Fruit fly (Drosophila melanogaster) whole organism, embryonic: ENCODE data around the gene CG11699.
A peak's percentile ranks its signal among the peaks of the same experiment; 100 is the strongest.

Experiments
- Asciz ChIP-seq: fragments of 200-800 bp; sonication (Bioruptor generic); optimal IDR thresholded peaks from 2 replicates; lab custom pipeline; 2017; ENCODE audit warnings: missing biosample characterization, mild to moderate bottlenecking, missing genetic modification characterization, missing genetic modification reagents
- Bgb ChIP-seq: fragments of 200-800 bp; sonication (Bioruptor generic); IDR thresholded peaks from 2 replicates; pipeline ENCODE4 v1.3.6; 2022; ENCODE audit warnings: missing biosample characterization, missing genetic modification characterization; ENCODE audit not compliant: partially characterized antibody
- C15 ChIP-seq: fragments of 200-800 bp; sonication (Bioruptor generic); IDR thresholded peaks from 3 replicates; pipeline ENCODE4 v1.3.6; 2022; ENCODE audit warnings: missing biosample characterization, missing genetic modification characterization
- CG1024 ChIP-seq: fragments of 200-800 bp; sonication (Bioruptor generic); IDR thresholded peaks from 2 replicates; pipeline ENCODE4 v1.3.6; 2022; ENCODE audit warnings: missing biosample characterization, missing genetic modification characterization
- CG10366 ChIP-seq: fragments of 200-800 bp; sonication (Bioruptor generic); IDR thresholded peaks from 2 replicates; pipeline ENCODE4 v1.3.6; 2022; ENCODE audit warnings: missing biosample characterization, missing genetic modification characterization
- CG12236 ChIP-seq: fragments of 200-800 bp; sonication (Bioruptor generic); optimal IDR thresholded peaks from 2 replicates; lab custom pipeline; 2016; ENCODE audit warnings: missing biosample characterization, missing genetic modification characterization
- CG15073 ChIP-seq: fragments of 200-800 bp; sonication (Bioruptor generic); optimal IDR thresholded peaks from 2 replicates; lab custom pipeline; 2016; ENCODE audit warnings: missing biosample characterization, missing genetic modification characterization
- CG1602 ChIP-seq: fragments of 200-800 bp; sonication (Bioruptor generic); optimal IDR thresholded peaks from 3 replicates; lab custom pipeline; 2016; ENCODE audit warnings: missing biosample characterization, missing genetic modification characterization
- CG17802 ChIP-seq: fragments of 200-800 bp; sonication (Bioruptor generic); optimal IDR thresholded peaks from 2 replicates; lab custom pipeline; 2018; ENCODE audit warnings: missing biosample characterization, mild to moderate bottlenecking, missing genetic modification characterization, moderate library complexity
- CG2202 ChIP-seq: fragments of 200-800 bp; sonication (Bioruptor generic); optimal IDR thresholded peaks from 2 replicates; lab custom pipeline; 2018; ENCODE audit warnings: missing biosample characterization, mild to moderate bottlenecking, missing genetic modification characterization
- CG31388 ChIP-seq: fragments of 200-800 bp; sonication (Bioruptor generic); optimal IDR thresholded peaks from 2 replicates; lab custom pipeline; 2016; ENCODE audit warnings: missing biosample characterization, missing genetic modification characterization
- CG42726 ChIP-seq: fragments of 200-800 bp; sonication (Bioruptor generic); IDR thresholded peaks from 2 replicates; pipeline ENCODE4 v1.3.6; 2022; ENCODE audit warnings: missing biosample characterization, missing genetic modification characterization; ENCODE audit not compliant: partially characterized antibody
- CG5953 ChIP-seq: fragments of 200-800 bp; sonication (Bioruptor generic); IDR thresholded peaks from 2 replicates; pipeline ENCODE4 v1.3.6; 2022; ENCODE audit warnings: missing biosample characterization, missing genetic modification characterization
- CG6175 ChIP-seq: fragments of 200-800 bp; sonication (Bioruptor generic); IDR thresholded peaks from 3 replicates; pipeline ENCODE4 v1.3.6; 2022; ENCODE audit warnings: missing biosample characterization, missing genetic modification characterization
- CG7745 ChIP-seq: fragments of 200-800 bp; sonication (Bioruptor generic); optimal IDR thresholded peaks from 2 replicates; lab custom pipeline; 2018; ENCODE audit warnings: missing biosample characterization, mild to moderate bottlenecking, missing genetic modification characterization, moderate library complexity
- CG7963 ChIP-seq: fragments of 200-800 bp; sonication (Bioruptor generic); IDR thresholded peaks from 3 replicates; pipeline ENCODE4 v1.3.6; 2022; ENCODE audit warnings: missing biosample characterization, missing genetic modification characterization; ENCODE audit not compliant: partially characterized antibody
- Dp ChIP-seq: fragments of 200-800 bp; sonication (Bioruptor generic); optimal IDR thresholded peaks from 2 replicates; lab custom pipeline; 2018; ENCODE audit warnings: missing biosample characterization, mild to moderate bottlenecking, missing genetic modification characterization, moderate library complexity
- Elba2 ChIP-seq: fragments of 200-800 bp; sonication (Bioruptor generic); optimal IDR thresholded peaks from 3 replicates; lab custom pipeline; 2016; ENCODE audit warnings: missing biosample characterization, missing genetic modification characterization
- Fer1 ChIP-seq: fragments of 200-800 bp; sonication (Bioruptor generic); optimal IDR thresholded peaks from 2 replicates; lab custom pipeline; 2017; ENCODE audit warnings: missing biosample characterization, mild to moderate bottlenecking, missing genetic modification characterization
- Fer3 ChIP-seq: fragments of 200-800 bp; sonication (Bioruptor generic); optimal IDR thresholded peaks from 2 replicates; lab custom pipeline; 2018; ENCODE audit warnings: missing biosample characterization, mild to moderate bottlenecking, missing genetic modification characterization, moderate library complexity
- Med ChIP-seq: fragments of 200-800 bp; sonication (Bioruptor generic); peaks from one replicate; lab custom pipeline; 2016; ENCODE audit warnings: missing biosample characterization, missing genetic modification characterization, mild to moderate bottlenecking, inconsistent platforms, moderate library complexity
- NK7.1 ChIP-seq: fragments of 200-800 bp; sonication (Bioruptor generic); optimal IDR thresholded peaks from 3 replicates; lab custom pipeline; 2016; ENCODE audit warnings: missing biosample characterization, missing genetic modification characterization
- Nf-YB ChIP-seq: fragments of 200-800 bp; sonication (Bioruptor generic); optimal IDR thresholded peaks from 3 replicates; lab custom pipeline; 2019; ENCODE audit warnings: missing biosample characterization, mild to moderate bottlenecking, missing genetic modification characterization, moderate library complexity
- Oli ChIP-seq: fragments of 200-800 bp; sonication (Bioruptor generic); optimal IDR thresholded peaks from 2 replicates; lab custom pipeline; 2018; ENCODE audit warnings: missing biosample characterization, mild to moderate bottlenecking, missing genetic modification characterization, moderate library complexity
- Ptx1 ChIP-seq: fragments of 200-800 bp; sonication (Bioruptor generic); IDR thresholded peaks from 2 replicates; pipeline ENCODE4 v1.3.6; 2022; ENCODE audit warnings: missing biosample characterization, missing genetic modification characterization
- Sox102F ChIP-seq: fragments of 200-800 bp; sonication (Bioruptor generic); optimal IDR thresholded peaks from 2 replicates; lab custom pipeline; 2018; ENCODE audit warnings: missing biosample characterization, mild to moderate bottlenecking, missing genetic modification characterization, moderate library complexity
- Tbp ChIP-seq: fragments of >200 bp; optimal IDR thresholded peaks from 2 replicates; lab custom pipeline; 2018; ENCODE audit warnings: missing biosample characterization, missing genetic modification characterization
- Xrp1 ChIP-seq: fragments of 200-800 bp; sonication (Bioruptor generic); IDR thresholded peaks from 2 replicates; pipeline ENCODE4 v1.3.6; 2022; ENCODE audit warnings: missing biosample characterization, missing genetic modification characterization
- YL-1 ChIP-seq: fragments of 200-800 bp; sonication (Bioruptor generic); optimal IDR thresholded peaks from 3 replicates; lab custom pipeline; 2017; ENCODE audit warnings: missing biosample characterization, mild to moderate bottlenecking, missing genetic modification characterization
- ash1 ChIP-seq: fragments of 200-800 bp; sonication (Bioruptor generic); optimal IDR thresholded peaks from 2 replicates; lab custom pipeline; 2018; ENCODE audit warnings: missing biosample characterization, mild to moderate bottlenecking, missing genetic modification characterization
- caup ChIP-seq: fragments of 200-800 bp; sonication (Bioruptor generic); optimal IDR thresholded peaks from 3 replicates; lab custom pipeline; 2017; ENCODE audit warnings: missing biosample characterization, mild to moderate bottlenecking, missing genetic modification characterization, moderate library complexity; ENCODE audit not compliant: severe bottlenecking
- cg ChIP-seq: fragments of 200-800 bp; sonication (Bioruptor generic); optimal IDR thresholded peaks from 3 replicates; lab custom pipeline; 2019; ENCODE audit warnings: missing biosample characterization, mild to moderate bottlenecking, missing genetic modification characterization, moderate library complexity
- crp ChIP-seq, 2 experiments: fragments of 200-800 bp; sonication (Bioruptor generic); optimal IDR thresholded peaks; 2 replicates in 1 of 2; 3 replicates in 1 of 2; lab custom pipeline; 2017; ENCODE audit warnings: missing biosample characterization in 2 of 2, missing genetic modification characterization in 2 of 2, mild to moderate bottlenecking in 1 of 2, moderate library complexity in 1 of 2
- cwo ChIP-seq: fragments of 200-800 bp; sonication (Bioruptor generic); optimal IDR thresholded peaks from 3 replicates; lab custom pipeline; 2017; ENCODE audit warnings: missing biosample characterization, missing genetic modification characterization, mild to moderate bottlenecking, moderate library complexity, missing genetic modification reagents
- dmrt11E ChIP-seq: fragments of 200-800 bp; sonication (Bioruptor generic); optimal IDR thresholded peaks from 3 replicates; lab custom pipeline; 2018; ENCODE audit warnings: missing biosample characterization, mild to moderate bottlenecking, missing genetic modification characterization, moderate library complexity
- esg ChIP-seq: fragments of 200-800 bp; sonication (Bioruptor generic); conservative IDR thresholded peaks from 2 replicates; pipeline ENCODE4 v1.3.6; 2022; ENCODE audit warnings: missing biosample characterization, missing genetic modification characterization
- eyg ChIP-seq: fragments of 200-800 bp; sonication (Bioruptor generic); optimal IDR thresholded peaks from 3 replicates; lab custom pipeline; 2016; ENCODE audit warnings: missing biosample characterization, missing genetic modification characterization
- gcm2 ChIP-seq: fragments of 200-800 bp; sonication (Bioruptor generic); optimal IDR thresholded peaks from 2 replicates; lab custom pipeline; 2016; ENCODE audit warnings: missing biosample characterization, missing genetic modification characterization
- hkb ChIP-seq, 2 experiments: fragments of 200-800 bp in 1 of 2; fragments of >200 bp in 1 of 2; sonication (Bioruptor generic) in 1 of 2; IDR thresholded peaks in 1 of 2; optimal IDR thresholded peaks in 1 of 2; 2 replicates each; pipeline versions ENCODE4 v1.3.6 to Lab custom; 2017 to 2022; ENCODE audit warnings: missing biosample characterization in 1 of 2, missing genetic modification characterization in 1 of 2
- kay ChIP-seq: fragments of 200-800 bp; sonication (Bioruptor generic); optimal IDR thresholded peaks from 2 replicates; lab custom pipeline; 2016; ENCODE audit warnings: missing biosample characterization, missing genetic modification characterization
- ken ChIP-seq: fragments of 200-800 bp; sonication (Bioruptor generic); IDR thresholded peaks from 3 replicates; pipeline ENCODE4 v1.3.6; 2022; ENCODE audit warnings: missing biosample characterization, missing genetic modification characterization
- knrl ChIP-seq: fragments of 200-800 bp; sonication (Bioruptor generic); IDR thresholded peaks from 3 replicates; pipeline ENCODE4 v1.3.6; 2022; ENCODE audit warnings: missing biosample characterization, missing genetic modification characterization; ENCODE audit not compliant: partially characterized antibody
- nerfin-1 ChIP-seq: fragments of 200-800 bp; sonication (Bioruptor generic); optimal IDR thresholded peaks from 3 replicates; lab custom pipeline; 2019; ENCODE audit warnings: missing biosample characterization, mild to moderate bottlenecking, missing genetic modification characterization, moderate library complexity
- org-1 ChIP-seq: fragments of 200-800 bp; sonication (Bioruptor generic); optimal IDR thresholded peaks from 2 replicates; lab custom pipeline; 2017; ENCODE audit warnings: missing biosample characterization, missing genetic modification characterization
- salm ChIP-seq: fragments of 200-800 bp; sonication (Bioruptor generic); optimal IDR thresholded peaks from 2 replicates; lab custom pipeline; 2018; ENCODE audit warnings: missing biosample characterization, mild to moderate bottlenecking, missing genetic modification characterization
- unc-4 ChIP-seq: fragments of 200-800 bp; sonication (Bioruptor generic); IDR thresholded peaks from 2 replicates; pipeline ENCODE4 v1.3.6; 2022; ENCODE audit warnings: missing biosample characterization, missing genetic modification characterization; ENCODE audit not compliant: partially characterized antibody
- vvl ChIP-seq: fragments of 200-800 bp; sonication (Bioruptor generic); IDR thresholded peaks from 2 replicates; pipeline ENCODE4 v1.3.6; 2022; ENCODE audit warnings: missing biosample characterization, missing genetic modification characterization
- zen ChIP-seq: fragments of 200-800 bp; sonication (Bioruptor generic); optimal IDR thresholded peaks from 3 replicates; lab custom pipeline; 2018; ENCODE audit warnings: missing biosample characterization, mild to moderate bottlenecking, missing genetic modification characterization, moderate library complexity

The CG11699 gene

DNA sequence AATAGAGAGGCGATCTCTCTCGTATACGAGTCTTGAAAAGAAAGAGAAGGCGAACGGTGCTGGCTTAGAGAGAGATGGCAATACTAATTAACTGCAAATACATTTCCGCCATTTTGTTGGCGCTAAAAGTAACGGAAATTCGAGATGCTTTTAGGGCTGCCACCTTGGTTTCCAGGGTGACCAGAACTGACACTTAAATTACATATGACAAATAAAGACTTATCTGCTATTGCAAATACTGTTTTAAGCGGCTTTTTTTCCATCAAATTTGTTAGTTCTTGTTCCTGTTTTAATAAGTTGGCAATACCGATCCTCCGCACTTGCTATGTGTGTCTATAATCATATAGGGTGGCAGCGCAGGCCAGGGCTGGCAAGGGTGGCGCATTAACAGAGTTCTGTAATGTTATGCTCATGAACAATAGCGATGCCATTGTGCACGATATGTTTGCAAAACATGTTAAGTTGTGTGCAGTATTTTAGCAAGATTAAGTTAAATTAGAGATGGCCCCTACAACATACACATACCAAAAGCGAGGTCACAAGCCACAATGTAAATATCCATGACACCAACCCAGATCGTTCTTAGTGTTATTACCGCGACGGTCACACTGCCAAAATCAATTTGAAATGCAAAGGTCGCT is 9.9 kb downstream of the CG11699 start, which contains the start of gene nod (continued):
- TF ChIP-seq ash1 (no peak), CG7745 (no peak), caup (peak; percentile 68), org-1 (GFP tag; lab: Kevin White, UChicago) (peak; percentile 60), cwo (GFP tag; lab: Kevin White, UChicago) (peak; percentile 46), nerfin-1 (tag; lab: Kevin White, UChicago) (peak; percentile 72), Med (GFP tag; lab: Kevin White, UChicago) (peak; percentile 92), salm (tag; lab: Kevin White, UChicago) (peak; percentile 31), Ptx1 (GFP tag; lab: Robert Waterston, UW) (peak; percentile 58), knrl (GFP tag; lab: Robert Waterston, UW) (peak; percentile 68), Xrp1 (peak; percentile 48; the same call in 1 of the 2 replicates), Oli (tag; lab: Kevin White, UChicago) (peak; percentile 50), CG31388 (GFP tag; lab: Kevin White, UChicago) (peak; percentile 15), Tbp (GFP tag; lab: Kevin White, UChicago) (no peak), CG10366 (peak; percentile 15; the same call in 1 of the 2 replicates), Fer1 (peak; percentile 76), CG17802 (tag; lab: Kevin White, UChicago) (no peak), ken (no peak), CG5953 (GFP tag; lab: Robert Waterston, UW) (peak; percentile 32; the same call in 1 of the 2 replicates), CG2202 (tag; lab: Kevin White, UChicago) (no peak), CG6175 (GFP tag; lab: Robert Waterston, UW) (no peak), gcm2 (GFP tag; lab: Kevin White, UChicago) (peak; percentile 46), esg (GFP tag; lab: Robert Waterston, UW) (peak; percentile 59), CG15073 (GFP tag; lab: Kevin White, UChicago) (no peak), cg (no peak), zen (tag; lab: Kevin White, UChicago) (peak; percentile 60), Dp (peak; percentile 82), Asciz (no peak), Elba2 (GFP tag; lab: Kevin White, UChicago) (no peak), Sox102F (peak; percentile 58), unc-4 (GFP tag; lab: Robert Waterston, UW) (peak; percentile 77), vvl (GFP tag; lab: Robert Waterston, UW) (peak; percentile 57), crp (GFP tag; optimal IDR thresholded peaks at IDR 0.05; lab: Kevin White, UChicago) (no peak), CG12236 (GFP tag; lab: Kevin White, UChicago) (no peak), eyg (GFP tag; lab: Kevin White, UChicago) (no peak), dmrt11E (tag; lab: Kevin White, UChicago) (peak; percentile 34), CG42726 (GFP tag; lab: Robert Waterston, UW) (0 out of 2 replicates have a peak, but pooled peaks have one; percentile 32), kay (GFP tag; lab: Kevin White, UChicago) (peak; percentile 2), Nf-YB (GFP tag; lab: Kevin White, UChicago) (peak; percentile 3), hkb (optimal IDR thresholded peaks at IDR 0.05; lab: Kevin White, UChicago) (peak; percentile 76), hkb (GFP tag; IDR thresholded peaks at IDR 0.05; lab: Robert Waterston, UW) (peak; percentile 42; the same call in 1 of the 2 replicates), C15 (GFP tag; lab: Robert Waterston, UW) (no peak), Bgb (peak; percentile 75), NK7.1 (GFP tag; lab: Kevin White, UChicago) (peak; percentile 12), CG1602 (peak; percentile 45), CG7963 (0 out of 3 replicates have a peak, but pooled peaks have one; percentile 38), YL-1 (GFP tag; lab: Kevin White, UChicago) (peak; percentile 1), Fer3 (tag; lab: Kevin White, UChicago) (peak; percentile 48), CG1024 (no peak)
